Fruit fly (Drosophila melanogaster) whole organism, embryonic: ENCODE data around the gene eya.

Source experiments
- Awh ChIP-seq: fragments of 200-800 bp; sonication (Bioruptor generic); IDR thresholded peaks from 2 replicates; pipeline ENCODE4, ENCODE4 v1.3.6; 2022; ENCODE audit warnings: missing biosample characterization, missing genetic modification characterization
- CG11398 ChIP-seq: fragments of 200-800 bp; sonication (Bioruptor generic); optimal IDR thresholded peaks from 2 replicates; lab custom pipeline; 2016; ENCODE audit warnings: missing biosample characterization, missing genetic modification characterization
- CG12744 ChIP-seq: fragments of 200-800 bp; sonication (Bioruptor generic); optimal IDR thresholded peaks from 2 replicates; lab custom pipeline; 2016; ENCODE audit warnings: missing biosample characterization, missing genetic modification characterization
- CG14860 ChIP-seq: fragments of 200-800 bp; sonication (Bioruptor generic); IDR thresholded peaks from 3 replicates; pipeline ENCODE4 v1.3.6; 2022; ENCODE audit warnings: missing biosample characterization, missing genetic modification characterization; ENCODE audit not compliant: partially characterized antibody
- CG1602 ChIP-seq: fragments of 200-800 bp; sonication (Bioruptor generic); optimal IDR thresholded peaks from 3 replicates; lab custom pipeline; 2016; ENCODE audit warnings: missing biosample characterization, missing genetic modification characterization
- CG17612 ChIP-seq: fragments of 200-800 bp; sonication (Bioruptor generic); IDR thresholded peaks from 2 replicates; pipeline ENCODE4 v1.3.6; 2022; ENCODE audit warnings: missing biosample characterization, missing genetic modification characterization
- CG18262 ChIP-seq: fragments of 200-800 bp; optimal IDR thresholded peaks from 3 replicates; lab custom pipeline; 2019; ENCODE audit warnings: missing biosample characterization, mild to moderate bottlenecking, missing genetic modification characterization, moderate library complexity
- CG2889 ChIP-seq: fragments of 200-800 bp; sonication (Bioruptor generic); IDR thresholded peaks from 3 replicates; pipeline ENCODE4 v1.3.6; 2022; ENCODE audit warnings: missing biosample characterization, missing genetic modification characterization
- CG31365 ChIP-seq: fragments of 200-800 bp; sonication (Bioruptor generic); optimal IDR thresholded peaks from 2 replicates; lab custom pipeline; 2018; ENCODE audit warnings: missing biosample characterization, mild to moderate bottlenecking, missing genetic modification characterization
- CG33213 ChIP-seq: fragments of 200-800 bp; sonication (Bioruptor generic); optimal IDR thresholded peaks from 3 replicates; lab custom pipeline; 2016; ENCODE audit warnings: missing biosample characterization, missing genetic modification characterization
- CG34224 ChIP-seq: fragments of 200-800 bp; sonication (Bioruptor generic); IDR thresholded peaks from 3 replicates; pipeline ENCODE4 v1.3.6; 2022; ENCODE audit warnings: missing biosample characterization, missing genetic modification characterization; ENCODE audit not compliant: partially characterized antibody
- CG3847 ChIP-seq: fragments of 200-800 bp; sonication (Bioruptor generic); IDR thresholded peaks from 2 replicates; pipeline ENCODE4 v1.3.6; 2022; ENCODE audit warnings: missing biosample characterization, missing genetic modification characterization
- CG6689 ChIP-seq: fragments of 200-800 bp; sonication (Bioruptor generic); IDR thresholded peaks from 2 replicates; pipeline ENCODE4 v1.3.6; 2022; ENCODE audit warnings: missing biosample characterization, missing genetic modification characterization
- CHES-1-like ChIP-seq: fragments of 200-800 bp; sonication (Bioruptor generic); optimal IDR thresholded peaks from 2 replicates; lab custom pipeline; 2016; ENCODE audit warnings: missing biosample characterization, missing genetic modification characterization
- D19B ChIP-seq: fragments of 200-800 bp; sonication (Bioruptor generic); optimal IDR thresholded peaks from 2 replicates; lab custom pipeline; 2017; ENCODE audit warnings: missing biosample characterization, mild to moderate bottlenecking, missing genetic modification characterization
- Deaf1 ChIP-seq: fragments of 200-800 bp; optimal IDR thresholded peaks from 3 replicates; lab custom pipeline; 2019; ENCODE audit warnings: missing biosample characterization, mild to moderate bottlenecking, missing genetic modification characterization, moderate library complexity
- Ets65A ChIP-seq: fragments of 200-800 bp; sonication (Bioruptor generic); peaks from one replicate; lab custom pipeline; 2016; ENCODE audit warnings: missing biosample characterization, missing genetic modification characterization
- H15 ChIP-seq: fragments of 200-800 bp; sonication (Bioruptor generic); IDR thresholded peaks from 3 replicates; pipeline ENCODE4 v1.3.6; 2022; ENCODE audit warnings: missing biosample characterization, missing genetic modification characterization
- HLHmδ ChIP-seq: fragments of 200-800 bp; sonication (Bioruptor generic); optimal IDR thresholded peaks from 2 replicates; lab custom pipeline; 2018; ENCODE audit warnings: missing biosample characterization, mild to moderate bottlenecking, missing genetic modification characterization, moderate library complexity
- Hr51 ChIP-seq, 2 experiments: fragments of 200-800 bp; sonication (Bioruptor generic); optimal IDR thresholded peaks; 2 replicates in 1 of 2; 3 replicates in 1 of 2; lab custom pipeline; 2016 to 2018; ENCODE audit warnings: missing biosample characterization in 2 of 2, missing genetic modification characterization in 2 of 2, mild to moderate bottlenecking in 1 of 2, moderate library complexity in 1 of 2
- Jarid2 ChIP-seq: fragments of 200-800 bp; sonication (Bioruptor generic); optimal IDR thresholded peaks from 3 replicates; lab custom pipeline; 2017; ENCODE audit warnings: mild to moderate bottlenecking, missing biosample characterization, missing genetic modification reagents, missing genetic modification characterization
- MESR4 ChIP-seq: fragments of 200-800 bp; sonication (Bioruptor generic); optimal IDR thresholded peaks from 2 replicates; lab custom pipeline; 2018; ENCODE audit warnings: missing biosample characterization, mild to moderate bottlenecking, missing genetic modification characterization, moderate library complexity
- Myb ChIP-seq: fragments of 200-800 bp; sonication (Bioruptor generic); optimal IDR thresholded peaks from 2 replicates; lab custom pipeline; 2016; ENCODE audit warnings: missing biosample characterization, missing genetic modification characterization
- NFAT ChIP-seq: fragments of 200-800 bp; sonication (Bioruptor generic); IDR thresholded peaks from 2 replicates; pipeline ENCODE4 v1.3.6; 2022; ENCODE audit warnings: missing biosample characterization, missing genetic modification characterization
- Neu2 ChIP-seq: fragments of 200-800 bp; sonication (Bioruptor generic); optimal IDR thresholded peaks from 3 replicates; lab custom pipeline; 2016; ENCODE audit warnings: missing biosample characterization, missing genetic modification characterization, borderline replicate concordance
- Nf-YA ChIP-seq: fragments of 200-800 bp; sonication (Bioruptor generic); IDR thresholded peaks from 2 replicates; pipeline ENCODE4 v1.3.6; 2022; ENCODE audit warnings: missing biosample characterization, missing genetic modification characterization
- Opbp ChIP-seq: fragments of 200-800 bp; sonication (Bioruptor generic); IDR thresholded peaks from 3 replicates; pipeline ENCODE4 v1.3.6; 2022; ENCODE audit warnings: missing biosample characterization, missing genetic modification characterization; ENCODE audit not compliant: partially characterized antibody
- PHDP ChIP-seq: fragments of 200-800 bp; sonication (Bioruptor generic); optimal IDR thresholded peaks from 3 replicates; lab custom pipeline; 2018; ENCODE audit warnings: missing biosample characterization, mild to moderate bottlenecking, missing genetic modification characterization, moderate library complexity
- Trl ChIP-seq, 3 experiments: fragments of >200 bp in 2 of 3; fragments of 200-800 bp in 1 of 3; sonication (Bioruptor generic) in 1 of 3; optimal IDR thresholded peaks; 2 replicates in 1 of 3; 3 replicates in 2 of 3; lab custom pipeline; 2016 to 2017; ENCODE audit warnings: missing biosample characterization in 1 of 3, missing genetic modification characterization in 1 of 3
- Xrp1 ChIP-seq: fragments of 200-800 bp; sonication (Bioruptor generic); IDR thresholded peaks from 2 replicates; pipeline ENCODE4 v1.3.6; 2022; ENCODE audit warnings: missing biosample characterization, missing genetic modification characterization
- ase ChIP-seq: fragments of 200-800 bp; sonication (Bioruptor generic); IDR thresholded peaks from 3 replicates; pipeline ENCODE4 v1.3.6; 2022; ENCODE audit warnings: missing biosample characterization, missing genetic modification characterization
- ato ChIP-seq: fragments of 200-800 bp; sonication (Bioruptor generic); IDR thresholded peaks from 2 replicates; pipeline ENCODE4 v1.3.6; 2022; ENCODE audit warnings: missing biosample characterization, missing genetic modification characterization; ENCODE audit not compliant: partially characterized antibody
- cas ChIP-seq: fragments of 200-800 bp; sonication (Bioruptor generic); IDR thresholded peaks from 2 replicates; pipeline ENCODE4 v1.3.6; 2022; ENCODE audit warnings: missing biosample characterization, missing genetic modification characterization
- da ChIP-seq: fragments of 200-800 bp; sonication (Bioruptor generic); optimal IDR thresholded peaks from 2 replicates; lab custom pipeline; 2016; ENCODE audit warnings: missing biosample characterization, missing genetic modification characterization
- dmrt11E ChIP-seq: fragments of 200-800 bp; sonication (Bioruptor generic); optimal IDR thresholded peaks from 3 replicates; lab custom pipeline; 2018; ENCODE audit warnings: missing biosample characterization, mild to moderate bottlenecking, missing genetic modification characterization, moderate library complexity
- gsb ChIP-seq: fragments of 200-800 bp; sonication (Bioruptor generic); IDR thresholded peaks from 2 replicates; pipeline ENCODE4 v1.3.6; 2022; ENCODE audit warnings: missing biosample characterization, missing genetic modification characterization
- ind ChIP-seq: fragments of 200-800 bp; sonication (Bioruptor generic); optimal IDR thresholded peaks from 3 replicates; lab custom pipeline; 2016; ENCODE audit warnings: missing biosample characterization, missing genetic modification characterization
- jigr1 ChIP-seq: fragments of 200-800 bp; sonication (Bioruptor generic); IDR thresholded peaks from 3 replicates; pipeline ENCODE4 v1.3.6; 2022; ENCODE audit warnings: missing biosample characterization, missing genetic modification characterization
- jing ChIP-seq: fragments of 200-800 bp; sonication (Bioruptor generic); optimal IDR thresholded peaks from 2 replicates; lab custom pipeline; 2018; ENCODE audit warnings: missing biosample characterization, mild to moderate bottlenecking, missing genetic modification characterization
- kah ChIP-seq: fragments of 200-800 bp; sonication (Bioruptor generic); optimal IDR thresholded peaks from 2 replicates; lab custom pipeline; 2018; ENCODE audit warnings: missing biosample characterization, mild to moderate bottlenecking, missing genetic modification characterization
- kni ChIP-seq: fragments of 200-800 bp; sonication (Bioruptor generic); optimal IDR thresholded peaks from 3 replicates; lab custom pipeline; 2017; ENCODE audit warnings: mild to moderate bottlenecking, missing biosample characterization, missing genetic modification reagents, missing genetic modification characterization
- lab ChIP-seq: fragments of 200-800 bp; sonication (Bioruptor generic); optimal IDR thresholded peaks from 3 replicates; lab custom pipeline; 2017; ENCODE audit warnings: missing biosample characterization, missing genetic modification characterization, mild to moderate bottlenecking, moderate library complexity, missing genetic modification reagents
- luna ChIP-seq: fragments of 200-800 bp; sonication (Bioruptor generic); optimal IDR thresholded peaks from 2 replicates; lab custom pipeline; 2016; ENCODE audit warnings: missing biosample characterization, missing genetic modification characterization
- ro ChIP-seq: fragments of 200-800 bp; sonication (Bioruptor generic); IDR thresholded peaks from 2 replicates; pipeline ENCODE4 v1.3.6; 2022; ENCODE audit warnings: missing biosample characterization, missing genetic modification characterization
- sr ChIP-seq: fragments of 200-800 bp; sonication (Bioruptor generic); IDR thresholded peaks from 3 replicates; pipeline ENCODE4 v1.3.6; 2022; ENCODE audit warnings: missing biosample characterization, missing genetic modification characterization
- stwl ChIP-seq: fragments of 200-800 bp; sonication (Bioruptor generic); optimal IDR thresholded peaks from 3 replicates; lab custom pipeline; 2018; ENCODE audit warnings: missing biosample characterization, mild to moderate bottlenecking, missing genetic modification characterization, moderate library complexity
- wor ChIP-seq: fragments of 200-800 bp; sonication (Bioruptor generic); IDR thresholded peaks from 2 replicates; pipeline ENCODE4 v1.3.6; 2022; ENCODE audit warnings: missing biosample characterization, missing genetic modification characterization
- zfh1 ChIP-seq: fragments of 200-800 bp; sonication (Bioruptor generic); IDR thresholded peaks from 3 replicates; pipeline ENCODE4 v1.3.6; 2022; ENCODE audit warnings: missing biosample characterization, missing genetic modification characterization

Gene eya

DNA sequence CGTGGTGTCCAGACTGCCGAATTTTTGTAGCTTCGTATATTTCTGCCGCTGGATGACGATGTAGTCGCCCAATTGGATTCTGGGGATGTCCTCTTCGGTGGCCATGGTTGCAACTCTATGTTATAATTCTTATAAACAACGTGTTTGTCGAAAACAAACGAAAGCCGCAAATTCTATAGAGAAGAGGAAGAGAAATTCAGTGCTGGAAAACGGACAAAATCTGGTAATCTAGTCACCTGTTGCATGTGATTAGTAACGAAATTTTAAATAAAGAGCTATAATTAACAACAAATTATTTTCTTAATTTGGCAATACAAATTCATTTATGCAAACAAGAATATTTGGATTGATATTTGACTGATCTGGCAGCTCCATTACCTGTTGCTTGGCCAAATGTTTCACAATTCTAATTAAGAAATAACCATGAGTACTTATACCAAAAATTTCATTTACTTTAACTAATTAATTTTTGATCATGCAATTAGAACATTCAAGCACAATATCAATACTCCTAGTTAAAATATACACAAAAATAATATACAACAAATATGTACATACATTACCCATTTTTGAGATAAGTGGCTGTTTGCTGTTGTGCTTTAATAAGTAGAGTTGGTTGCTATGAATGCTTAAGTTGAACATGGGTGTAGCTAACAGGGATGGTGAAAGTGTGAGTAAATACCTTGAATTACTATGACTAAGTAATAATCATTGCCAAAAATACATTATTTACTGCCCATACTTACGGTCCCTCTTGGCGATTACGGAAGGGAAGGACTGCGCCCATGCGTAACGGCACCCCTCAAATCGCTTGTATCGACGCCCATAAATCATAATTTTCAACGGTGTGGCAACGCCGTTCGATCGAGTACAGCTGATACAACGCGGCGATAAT lies 14.9 kb upstream of the eya start, which contains the start of the genes Trmt6 and Ent2 (continued):
- TF ChIP-seq stwl = peak; percentile 58
- TF ChIP-seq CHES-1-like = peak; percentile 95
- peak; percentile 94 for TF ChIP-seq Nf-YA (GFP tag; lab: Robert Waterston, UW)
- TF ChIP-seq CG11398 (GFP tag; lab: Kevin White, UChicago) = peak; percentile 91
- TF ChIP-seq ro = peak; percentile 90
- TF ChIP-seq NFAT (GFP tag; lab: Robert Waterston, UW) = peak; percentile 98
- peak; percentile 97 for TF ChIP-seq CG6689 (GFP tag; lab: Robert Waterston, UW)
- TF ChIP-seq kni = peak; percentile 78
- TF ChIP-seq CG31365 (tag; lab: Kevin White, UChicago) = peak; percentile 81
- peak; percentile 91 for TF ChIP-seq PHDP (tag; lab: Kevin White, UChicago)
- TF ChIP-seq CG12744 = peak; percentile 91
- TF ChIP-seq Trl (optimal IDR thresholded peaks at IDR 0.05; lab: Kevin White, UChicago) = no peak
- TF ChIP-seq Trl (GFP tag; optimal IDR thresholded peaks at IDR 0.05; lab: Kevin White, UChicago) = peak; percentile 98
- peak; percentile 87 for TF ChIP-seq dmrt11E (tag; lab: Kevin White, UChicago)
- peak; percentile 86 for TF ChIP-seq Myb (GFP tag; lab: Kevin White, UChicago)
- peak; percentile 70 for TF ChIP-seq Deaf1 (tag; lab: Kevin White, UChicago)
- peak; percentile 92 for TF ChIP-seq da (GFP tag; lab: Kevin White, UChicago)
- TF ChIP-seq cas = peak; percentile 94
- peak; percentile 95 for TF ChIP-seq CG1602 (GFP tag; lab: Kevin White, UChicago)
- TF ChIP-seq ato (GFP tag; lab: Robert Waterston, UW) = no peak
- peak; percentile 98 for TF ChIP-seq Awh (GFP tag; lab: Robert Waterston, UW)
- no peak for TF ChIP-seq HLHmδ (GFP tag; lab: Kevin White, UChicago)
- peak; percentile 92 for TF ChIP-seq luna (GFP tag; lab: Kevin White, UChicago)
- TF ChIP-seq CG34224 (GFP tag; lab: Robert Waterston, UW) = no peak
- TF ChIP-seq D19B (GFP tag; lab: Kevin White, UChicago) = peak; percentile 90
- peak; percentile 98 for TF ChIP-seq ind
- TF ChIP-seq MESR4 (GFP tag; lab: Kevin White, UChicago) = peak; percentile 47
- peak; percentile 93 for TF ChIP-seq jing (GFP tag; lab: Kevin White, UChicago)
- TF ChIP-seq gsb = peak; percentile 95
- TF ChIP-seq wor (GFP tag; lab: Robert Waterston, UW) = peak; percentile 92
- peak; percentile 100 for TF ChIP-seq Ets65A (GFP tag; lab: Kevin White, UChicago)
- TF ChIP-seq H15 = peak; percentile 97
- peak; percentile 94 for TF ChIP-seq CG17612 (GFP tag; lab: Robert Waterston, UW)
- 0 out of 3 replicates have a peak, but pooled peaks have one; percentile 37 for TF ChIP-seq Opbp (GFP tag; lab: Robert Waterston, UW)
- peak; percentile 98 for TF ChIP-seq zfh1
- peak; percentile 97 for TF ChIP-seq lab (GFP tag; lab: Kevin White, UChicago)
- TF ChIP-seq Neu2 = peak; percentile 91
- peak; percentile 97 for TF ChIP-seq CG3847 (GFP tag; lab: Robert Waterston, UW)
- peak; percentile 95 for TF ChIP-seq kah
- peak; percentile 97 for TF ChIP-seq Xrp1 (GFP tag; lab: Robert Waterston, UW)
- TF ChIP-seq jigr1 (GFP tag; lab: Robert Waterston, UW) = peak; percentile 96
- TF ChIP-seq CG33213 (GFP tag; lab: Kevin White, UChicago) = peak; percentile 92
- TF ChIP-seq CG14860 (GFP tag; lab: Robert Waterston, UW) = no peak
- peak; percentile 98 for TF ChIP-seq ase (GFP tag; lab: Robert Waterston, UW)
- peak; percentile 92 for TF ChIP-seq sr (GFP tag; lab: Robert Waterston, UW)
- TF ChIP-seq Hr51 (GFP tag; optimal IDR thresholded peaks at IDR 0.05; lab: Kevin White, UChicago) = peak; percentile 94
- TF ChIP-seq CG18262 = peak; percentile 93
- peak; percentile 96 for TF ChIP-seq CG2889
- TF ChIP-seq Jarid2 = peak; percentile 81
